Fruit fly (Drosophila melanogaster) whole organism, embryonic: Measurements from ENCODE around the gene CG13028.

Source experiments
- Atf3 ChIP-seq: fragments of 200-800 bp; sonication (Bioruptor generic); optimal IDR thresholded peaks from 3 replicates; lab custom pipeline; 2016; ENCODE audit warnings: missing biosample characterization, missing genetic modification characterization
- Awh ChIP-seq: fragments of 200-800 bp; sonication (Bioruptor generic); IDR thresholded peaks from 2 replicates; pipeline ENCODE4, ENCODE4 v1.3.6; 2022; ENCODE audit warnings: missing biosample characterization, missing genetic modification characterization
- B-H1 ChIP-seq: fragments of 200-800 bp; sonication (Bioruptor generic); IDR thresholded peaks from 3 replicates; pipeline ENCODE4 v1.3.6; 2022; ENCODE audit warnings: missing biosample characterization, missing genetic modification characterization
- CG10209 ChIP-seq: fragments of 200-800 bp; sonication (Bioruptor generic); optimal IDR thresholded peaks from 3 replicates; lab custom pipeline; 2017; ENCODE audit warnings: missing biosample characterization, mild to moderate bottlenecking, missing genetic modification characterization, missing genetic modification reagents
- CG10654 ChIP-seq: fragments of 200-800 bp; sonication (Bioruptor generic); optimal IDR thresholded peaks from 2 replicates; lab custom pipeline; 2016; ENCODE audit warnings: missing biosample characterization, missing genetic modification characterization
- CG13287 ChIP-seq: fragments of 200-800 bp; sonication (Bioruptor generic); IDR thresholded peaks from 2 replicates; pipeline ENCODE4 v1.3.6; 2022; ENCODE audit warnings: missing biosample characterization, missing genetic modification characterization; ENCODE audit not compliant: partially characterized antibody
- CG13424 ChIP-seq: fragments of 200-800 bp; sonication (Bioruptor generic); optimal IDR thresholded peaks from 2 replicates; lab custom pipeline; 2019; ENCODE audit warnings: missing biosample characterization, mild to moderate bottlenecking, missing genetic modification characterization, moderate library complexity
- CG1529 ChIP-seq: fragments of 200-800 bp; sonication (Bioruptor generic); optimal IDR thresholded peaks from 3 replicates; lab custom pipeline; 2018; ENCODE audit warnings: missing biosample characterization, missing genetic modification characterization
- CG15514 ChIP-seq: fragments of 200-800 bp; sonication (Bioruptor generic); optimal IDR thresholded peaks from 3 replicates; lab custom pipeline; 2017; ENCODE audit warnings: missing biosample characterization, missing genetic modification characterization, mild to moderate bottlenecking, moderate library complexity, missing genetic modification reagents
- CG17802 ChIP-seq: fragments of 200-800 bp; sonication (Bioruptor generic); optimal IDR thresholded peaks from 2 replicates; lab custom pipeline; 2018; ENCODE audit warnings: missing biosample characterization, mild to moderate bottlenecking, missing genetic modification characterization, moderate library complexity
- CG1832 ChIP-seq: fragments of 200-800 bp; sonication (Bioruptor generic); optimal IDR thresholded peaks from 2 replicates; lab custom pipeline; 2017; ENCODE audit warnings: missing biosample characterization, mild to moderate bottlenecking, missing genetic modification characterization, inconsistent platforms
- CG18619 ChIP-seq: fragments of 200-800 bp; sonication (Bioruptor generic); optimal IDR thresholded peaks from 3 replicates; lab custom pipeline; 2017; ENCODE audit warnings: missing biosample characterization, mild to moderate bottlenecking, missing genetic modification characterization
- CG2129 ChIP-seq: fragments of 200-800 bp; sonication (Bioruptor generic); IDR thresholded peaks from 2 replicates; pipeline ENCODE4 v1.3.6; 2022; ENCODE audit warnings: missing biosample characterization, missing genetic modification characterization; ENCODE audit not compliant: partially characterized antibody
- CG2199 ChIP-seq: fragments of 200-800 bp; sonication (Bioruptor generic); IDR thresholded peaks from 3 replicates; pipeline ENCODE4 v1.3.6; 2022; ENCODE audit warnings: missing biosample characterization, missing genetic modification characterization
- CG2875 ChIP-seq: fragments of 200-800 bp; sonication (Bioruptor generic); optimal IDR thresholded peaks from 2 replicates; lab custom pipeline; 2017; ENCODE audit warnings: missing biosample characterization, mild to moderate bottlenecking, missing genetic modification characterization, missing genetic modification reagents
- CG31388 ChIP-seq: fragments of 200-800 bp; sonication (Bioruptor generic); optimal IDR thresholded peaks from 2 replicates; lab custom pipeline; 2016; ENCODE audit warnings: missing biosample characterization, missing genetic modification characterization
- CG3163 ChIP-seq: fragments of 200-800 bp; sonication (Bioruptor generic); optimal IDR thresholded peaks from 3 replicates; lab custom pipeline; 2016; ENCODE audit warnings: missing biosample characterization, missing genetic modification characterization
- CG32772 ChIP-seq: fragments of 200-800 bp; sonication (Bioruptor generic); IDR thresholded peaks from 2 replicates; pipeline ENCODE4 v1.3.6; 2022; ENCODE audit warnings: missing biosample characterization, missing genetic modification characterization
- CG3281 ChIP-seq: fragments of 200-800 bp; sonication (Bioruptor generic); optimal IDR thresholded peaks from 3 replicates; lab custom pipeline; 2017; ENCODE audit warnings: missing biosample characterization, mild to moderate bottlenecking, missing genetic modification characterization
- CG9876 ChIP-seq: fragments of 200-800 bp; sonication (Bioruptor generic); optimal IDR thresholded peaks from 2 replicates; lab custom pipeline; 2016; ENCODE audit warnings: missing biosample characterization, missing genetic modification characterization
- CkIIα-i1 ChIP-seq: fragments of 200-800 bp; sonication (Bioruptor generic); IDR thresholded peaks from 2 replicates; pipeline ENCODE4 v1.3.6; 2022; ENCODE audit warnings: missing biosample characterization, missing genetic modification characterization
- Dad ChIP-seq: fragments of 200-800 bp; sonication (Bioruptor generic); optimal IDR thresholded peaks from 3 replicates; lab custom pipeline; 2016; ENCODE audit warnings: missing biosample characterization, missing genetic modification characterization
- Deaf1 ChIP-seq: fragments of 200-800 bp; optimal IDR thresholded peaks from 3 replicates; lab custom pipeline; 2019; ENCODE audit warnings: missing biosample characterization, mild to moderate bottlenecking, missing genetic modification characterization, moderate library complexity
- Dip3 ChIP-seq: fragments of 200-800 bp; sonication (Bioruptor generic); optimal IDR thresholded peaks from 3 replicates; lab custom pipeline; 2016; ENCODE audit warnings: missing biosample characterization, missing genetic modification characterization
- Doc3 ChIP-seq: fragments of 200-800 bp; sonication (Bioruptor generic); IDR thresholded peaks from 3 replicates; pipeline ENCODE4 v1.3.6; 2022; ENCODE audit warnings: missing biosample characterization, missing genetic modification characterization; ENCODE audit not compliant: partially characterized antibody
- Hr39 ChIP-seq: fragments of >200 bp; optimal IDR thresholded peaks from 2 replicates; lab custom pipeline; 2017
- Hr78 ChIP-seq, 2 experiments: fragments of 200-800 bp in 1 of 2; fragments of >200 bp in 1 of 2; sonication (Bioruptor generic) in 1 of 2; optimal IDR thresholded peaks; 2 replicates each; lab custom pipeline; 2017 to 2019; ENCODE audit warnings: missing biosample characterization in 2 of 2, missing genetic modification characterization in 2 of 2, mild to moderate bottlenecking in 1 of 2, moderate library complexity in 1 of 2
- Hsf ChIP-seq: fragments of 200-800 bp; sonication (Bioruptor generic); optimal IDR thresholded peaks from 3 replicates; lab custom pipeline; 2016; ENCODE audit warnings: missing biosample characterization, missing genetic modification characterization
- Max ChIP-seq: fragments of 200-800 bp; sonication (Bioruptor generic); optimal IDR thresholded peaks from 2 replicates; lab custom pipeline; 2016; ENCODE audit warnings: missing biosample characterization, mild to moderate bottlenecking, missing genetic modification characterization
- Nf-YB ChIP-seq: fragments of 200-800 bp; sonication (Bioruptor generic); optimal IDR thresholded peaks from 3 replicates; lab custom pipeline; 2019; ENCODE audit warnings: missing biosample characterization, mild to moderate bottlenecking, missing genetic modification characterization, moderate library complexity
- Stat92E ChIP-seq, 3 experiments: fragments of >200 bp in 2 of 3; fragments of 200-800 bp in 1 of 3; sonication (Bioruptor generic) in 1 of 3; optimal IDR thresholded peaks; 2 replicates each; lab custom pipeline; 2017 to 2019; ENCODE audit warnings: missing biosample characterization in 3 of 3, missing genetic modification characterization in 3 of 3, mild to moderate bottlenecking in 1 of 3, moderate library complexity in 1 of 3
- bab2 ChIP-seq: fragments of 200-800 bp; sonication (Bioruptor generic); optimal IDR thresholded peaks from 2 replicates; lab custom pipeline; 2016; ENCODE audit warnings: missing biosample characterization, missing genetic modification characterization
- bsh ChIP-seq, 2 experiments: fragments of 200-800 bp; sonication (Bioruptor generic); optimal IDR thresholded peaks; 2 replicates each; lab custom pipeline; 2017 to 2018; ENCODE audit warnings: mild to moderate bottlenecking in 2 of 2, missing biosample characterization in 2 of 2, missing genetic modification characterization in 2 of 2, moderate library complexity in 1 of 2
- cwo ChIP-seq: fragments of 200-800 bp; sonication (Bioruptor generic); optimal IDR thresholded peaks from 3 replicates; lab custom pipeline; 2017; ENCODE audit warnings: missing biosample characterization, missing genetic modification characterization, mild to moderate bottlenecking, moderate library complexity, missing genetic modification reagents
- dysf ChIP-seq: fragments of 200-800 bp; sonication (Bioruptor generic); IDR thresholded peaks from 3 replicates; pipeline ENCODE4 v1.3.6; 2022; ENCODE audit warnings: missing biosample characterization, missing genetic modification characterization
- gcm2 ChIP-seq: fragments of 200-800 bp; sonication (Bioruptor generic); optimal IDR thresholded peaks from 2 replicates; lab custom pipeline; 2016; ENCODE audit warnings: missing biosample characterization, missing genetic modification characterization
- jumu ChIP-seq: fragments of 200-800 bp; sonication (Bioruptor generic); optimal IDR thresholded peaks from 3 replicates; lab custom pipeline; 2016; ENCODE audit warnings: missing biosample characterization, missing genetic modification characterization
- kni ChIP-seq: fragments of 200-800 bp; sonication (Bioruptor generic); optimal IDR thresholded peaks from 3 replicates; lab custom pipeline; 2017; ENCODE audit warnings: mild to moderate bottlenecking, missing biosample characterization, missing genetic modification reagents, missing genetic modification characterization
- mld ChIP-seq: fragments of 200-800 bp; sonication (Bioruptor generic); IDR thresholded peaks from 3 replicates; pipeline ENCODE4 v1.3.6; 2022; ENCODE audit warnings: missing biosample characterization, missing genetic modification characterization; ENCODE audit not compliant: partially characterized antibody
- nmo ChIP-seq: fragments of 200-800 bp; sonication (Bioruptor generic); optimal IDR thresholded peaks from 2 replicates; lab custom pipeline; 2018; ENCODE audit warnings: missing biosample characterization, mild to moderate bottlenecking, missing genetic modification characterization, moderate library complexity
- rib ChIP-seq: fragments of 200-800 bp; sonication (Bioruptor generic); IDR thresholded peaks from 2 replicates; pipeline ENCODE4 v1.3.6; 2022; ENCODE audit warnings: missing biosample characterization, missing genetic modification characterization
- row ChIP-seq: fragments of 200-800 bp; sonication (Bioruptor generic); IDR thresholded peaks from 3 replicates; pipeline ENCODE4 v1.3.6; 2022; ENCODE audit warnings: missing biosample characterization, missing genetic modification characterization
- sd ChIP-seq: fragments of 200-800 bp; sonication (Bioruptor generic); optimal IDR thresholded peaks from 3 replicates; lab custom pipeline; 2018; ENCODE audit warnings: missing biosample characterization, mild to moderate bottlenecking, missing genetic modification characterization, moderate library complexity
- slp2 ChIP-seq: fragments of 200-800 bp; sonication (Bioruptor generic); optimal IDR thresholded peaks from 2 replicates; lab custom pipeline; 2016; ENCODE audit warnings: missing biosample characterization, missing genetic modification characterization
- so ChIP-seq: fragments of 200-800 bp; sonication (Bioruptor generic); IDR thresholded peaks from 3 replicates; pipeline ENCODE4 v1.3.6; 2022; ENCODE audit warnings: missing biosample characterization, missing genetic modification characterization
- sr ChIP-seq: fragments of 200-800 bp; sonication (Bioruptor generic); IDR thresholded peaks from 3 replicates; pipeline ENCODE4 v1.3.6; 2022; ENCODE audit warnings: missing biosample characterization, missing genetic modification characterization
- toy ChIP-seq: fragments of 200-800 bp; sonication (Bioruptor generic); IDR thresholded peaks from 2 replicates; pipeline ENCODE4 v1.3.6; 2022; ENCODE audit warnings: missing biosample characterization, missing genetic modification characterization
- tup ChIP-seq: fragments of 200-800 bp; sonication (Bioruptor generic); optimal IDR thresholded peaks from 2 replicates; lab custom pipeline; 2016; ENCODE audit warnings: missing biosample characterization, mild to moderate bottlenecking, missing genetic modification characterization, moderate library complexity
- usp ChIP-seq: fragments of >200 bp; optimal IDR thresholded peaks from 2 replicates; lab custom pipeline; 2017; ENCODE audit warnings: missing biosample characterization, missing genetic modification characterization

The CG13028 gene

DNA sequence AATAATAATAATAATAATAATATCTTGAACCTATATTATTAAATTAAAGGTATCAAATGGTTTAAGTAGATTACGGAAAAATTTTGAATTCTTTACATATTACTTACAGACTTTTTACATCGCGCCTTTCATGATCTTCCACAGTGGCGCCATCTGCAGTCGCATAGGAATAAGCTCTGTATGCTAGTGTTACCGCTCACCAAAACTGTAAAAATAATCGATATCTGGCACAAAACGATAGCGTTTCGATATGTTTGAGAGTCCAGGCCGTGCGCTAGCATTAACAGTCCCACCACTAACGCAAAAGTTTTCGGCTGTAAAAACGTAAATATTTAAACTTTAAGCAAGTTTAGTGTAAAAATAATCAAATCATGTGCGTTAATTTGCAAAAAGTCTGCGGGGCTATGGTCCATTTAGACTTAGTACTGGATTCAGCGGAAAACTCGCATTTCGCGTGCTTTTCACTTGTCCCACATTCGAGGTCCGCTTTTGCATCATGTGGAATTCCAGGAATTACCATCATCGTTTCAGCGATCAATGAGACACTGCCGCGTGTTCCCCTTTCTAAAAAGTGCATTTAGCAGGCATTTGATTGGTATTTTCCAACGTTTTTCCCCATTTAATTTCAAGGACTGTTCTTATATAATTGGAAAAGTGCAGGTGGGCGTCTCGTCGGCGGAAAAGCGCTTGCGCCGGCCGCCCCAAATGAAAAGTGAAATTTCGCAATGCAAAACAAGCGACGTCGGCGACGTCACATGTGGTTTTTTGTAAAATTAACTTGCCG is 32.4 kb downstream of the CG13028 start (continued):
- no peak for TF ChIP-seq CG10654 (GFP tag; lab: Kevin White, UChicago)
- TF ChIP-seq CG3163 (GFP tag; lab: Kevin White, UChicago) = peak; percentile 39
- no peak; the same call in 2 of the 3 replicates for TF ChIP-seq row
- TF ChIP-seq Nf-YB (GFP tag; lab: Kevin White, UChicago) = no peak
- TF ChIP-seq jumu = no peak
- no peak for TF ChIP-seq Hr39 (lab: Kevin White, UChicago)
- peak; percentile 62 for TF ChIP-seq CG2129 (GFP tag; lab: Robert Waterston, UW)
- TF ChIP-seq Awh (GFP tag; lab: Robert Waterston, UW) = no peak
- TF ChIP-seq CG15514 (GFP tag; lab: Kevin White, UChicago) = peak; percentile 69
- TF ChIP-seq sd (tag; lab: Kevin White, UChicago) = peak; percentile 93
- no peak for TF ChIP-seq Dad (GFP tag; lab: Kevin White, UChicago)
- no peak for TF ChIP-seq CG2875 (GFP tag; lab: Kevin White, UChicago)
- no peak for TF ChIP-seq Atf3 (GFP tag; lab: Kevin White, UChicago)
- peak; percentile 18 for TF ChIP-seq Deaf1 (tag; lab: Kevin White, UChicago)
- peak; percentile 57; the same call in 1 of the 3 replicates for TF ChIP-seq mld (GFP tag; lab: Robert Waterston, UW)
- peak in 1 of 2 experiments; percentile 6 for TF ChIP-seq bsh (GFP tag; optimal IDR thresholded peaks at IDR 0.05; lab: Kevin White, UChicago)
- no peak for TF ChIP-seq slp2 (GFP tag; lab: Kevin White, UChicago)
- TF ChIP-seq rib = no peak
- TF ChIP-seq CkIIα-i1 (GFP tag; lab: Robert Waterston, UW) = no peak
- no peak for TF ChIP-seq dysf (GFP tag; lab: Robert Waterston, UW)
- peak; percentile 31 for TF ChIP-seq CG13424 (tag; lab: Kevin White, UChicago)
- TF ChIP-seq tup (GFP tag; lab: Kevin White, UChicago) = no peak
- TF ChIP-seq gcm2 (GFP tag; lab: Kevin White, UChicago) = no peak
- TF ChIP-seq CG1832 = no peak
- TF ChIP-seq CG10209 = no peak
- no peak for TF ChIP-seq kni (GFP tag; lab: Kevin White, UChicago)
- TF ChIP-seq so = no peak
- TF ChIP-seq usp = no peak
- peak; percentile 96 for TF ChIP-seq CG13287 (GFP tag; lab: Robert Waterston, UW)
- TF ChIP-seq CG18619 (GFP tag; lab: Kevin White, UChicago) = no peak
- peak; percentile 21 for TF ChIP-seq Hsf
- TF ChIP-seq CG9876 (GFP tag; lab: Kevin White, UChicago) = peak; percentile 17
- peak; percentile 75 for TF ChIP-seq Doc3
- 0 out of 3 replicates have a peak, but pooled peaks have one; percentile 52 for TF ChIP-seq CG2199 (GFP tag; lab: Robert Waterston, UW)
- no peak for TF ChIP-seq B-H1
- no peak for TF ChIP-seq Max
- no peak for TF ChIP-seq toy (GFP tag; lab: Robert Waterston, UW)
- no peak for TF ChIP-seq sr (GFP tag; lab: Robert Waterston, UW)
- no peak for TF ChIP-seq CG1529 (GFP tag; lab: Kevin White, UChicago)
- no peak for TF ChIP-seq CG17802 (tag; lab: Kevin White, UChicago)
- no peak for TF ChIP-seq Hr78 (GFP tag; optimal IDR thresholded peaks at IDR 0.05; lab: Kevin White, UChicago)
- TF ChIP-seq nmo (GFP tag; lab: Kevin White, UChicago) = peak; percentile 60
- TF ChIP-seq CG32772 = no peak
- TF ChIP-seq cwo (GFP tag; lab: Kevin White, UChicago) = no peak
- TF ChIP-seq bab2 = no peak
- no peak for TF ChIP-seq CG31388 (GFP tag; lab: Kevin White, UChicago)
- no peak for TF ChIP-seq CG3281 (GFP tag; lab: Kevin White, UChicago)
- peak in 2 of 3 experiments; percentile 85 to 92 for TF ChIP-seq Stat92E (GFP tag; optimal IDR thresholded peaks at IDR 0.05; lab: Kevin White, UChicago)
- peak; percentile 2 for TF ChIP-seq Dip3
